Fruit fly (Drosophila melanogaster) whole organism, embryonic: ENCODE measurements around the gene AIMP2.

Source experiments
- Asciz ChIP-seq: fragments of 200-800 bp; sonication (Bioruptor generic); optimal IDR thresholded peaks from 2 replicates; lab custom pipeline; 2017; ENCODE audit warnings: missing biosample characterization, mild to moderate bottlenecking, missing genetic modification characterization, missing genetic modification reagents
- B-H2 ChIP-seq: fragments of 200-800 bp; sonication (Bioruptor generic); optimal IDR thresholded peaks from 2 replicates; lab custom pipeline; 2018; ENCODE audit warnings: missing biosample characterization, mild to moderate bottlenecking, missing genetic modification characterization
- Bdp1 ChIP-seq: fragments of 200-800 bp; sonication (Bioruptor generic); optimal IDR thresholded peaks from 3 replicates; lab custom pipeline; 2016; ENCODE audit warnings: missing biosample characterization, missing genetic modification characterization
- CG11093 ChIP-seq: fragments of 200-800 bp; sonication (Bioruptor generic); IDR thresholded peaks from 3 replicates; pipeline ENCODE4 v1.3.6; 2022; ENCODE audit warnings: missing biosample characterization, missing genetic modification characterization
- CG11504 ChIP-seq: fragments of 200-800 bp; sonication (Bioruptor generic); optimal IDR thresholded peaks from 3 replicates; lab custom pipeline; 2019; ENCODE audit warnings: missing biosample characterization, mild to moderate bottlenecking, missing genetic modification characterization, moderate library complexity
- CG12104 ChIP-seq: fragments of 200-800 bp; sonication (Bioruptor generic); optimal IDR thresholded peaks from 3 replicates; lab custom pipeline; 2016; ENCODE audit warnings: missing biosample characterization, missing genetic modification characterization
- CG12299 ChIP-seq: fragments of 200-800 bp; sonication (Bioruptor generic); optimal IDR thresholded peaks from 2 replicates; lab custom pipeline; 2018; ENCODE audit warnings: missing biosample characterization, mild to moderate bottlenecking, missing genetic modification characterization
- CG13287 ChIP-seq: fragments of 200-800 bp; sonication (Bioruptor generic); IDR thresholded peaks from 2 replicates; pipeline ENCODE4 v1.3.6; 2022; ENCODE audit warnings: missing biosample characterization, missing genetic modification characterization; ENCODE audit not compliant: partially characterized antibody
- CG14014 ChIP-seq: fragments of 200-800 bp; sonication (Bioruptor generic); IDR thresholded peaks from 2 replicates; pipeline ENCODE4 v1.3.6; 2022; ENCODE audit warnings: missing biosample characterization, missing genetic modification characterization
- CG17568 ChIP-seq: fragments of 200-800 bp; sonication (Bioruptor generic); optimal IDR thresholded peaks from 2 replicates; lab custom pipeline; 2018; ENCODE audit warnings: missing biosample characterization, mild to moderate bottlenecking, missing genetic modification characterization, moderate library complexity
- CG18476 ChIP-seq: fragments of 200-800 bp; sonication (Bioruptor generic); optimal IDR thresholded peaks from 2 replicates; lab custom pipeline; 2016; ENCODE audit warnings: missing biosample characterization, mild to moderate bottlenecking, missing genetic modification characterization
- CG3281 ChIP-seq: fragments of 200-800 bp; sonication (Bioruptor generic); optimal IDR thresholded peaks from 3 replicates; lab custom pipeline; 2017; ENCODE audit warnings: missing biosample characterization, mild to moderate bottlenecking, missing genetic modification characterization
- CG42726 ChIP-seq: fragments of 200-800 bp; sonication (Bioruptor generic); IDR thresholded peaks from 2 replicates; pipeline ENCODE4 v1.3.6; 2022; ENCODE audit warnings: missing biosample characterization, missing genetic modification characterization; ENCODE audit not compliant: partially characterized antibody
- CG4282 ChIP-seq: fragments of 200-800 bp; sonication (Bioruptor generic); optimal IDR thresholded peaks from 2 replicates; lab custom pipeline; 2016; ENCODE audit warnings: missing biosample characterization, missing genetic modification characterization
- CG4328 ChIP-seq: fragments of 200-800 bp; sonication (Bioruptor generic); optimal IDR thresholded peaks from 3 replicates; lab custom pipeline; 2017; ENCODE audit warnings: missing biosample characterization, missing genetic modification reagents, missing genetic modification characterization
- CG6765 ChIP-seq: fragments of 200-800 bp; sonication (Bioruptor generic); optimal IDR thresholded peaks from 3 replicates; lab custom pipeline; 2017; ENCODE audit warnings: missing biosample characterization, mild to moderate bottlenecking, missing genetic modification characterization
- CG6854 ChIP-seq: fragments of 200-800 bp; sonication (Bioruptor generic); optimal IDR thresholded peaks from 3 replicates; lab custom pipeline; 2017; ENCODE audit warnings: missing biosample characterization, mild to moderate bottlenecking, missing genetic modification characterization
- CG8290 ChIP-seq, 3 experiments: fragments of 200-800 bp; sonication (Bioruptor generic); optimal IDR thresholded peaks; 2 replicates each; lab custom pipeline; 2016 to 2019; ENCODE audit warnings: missing biosample characterization in 3 of 3, missing genetic modification characterization in 3 of 3, mild to moderate bottlenecking in 2 of 3, moderate library complexity in 1 of 3
- CG8478 ChIP-seq: fragments of >200 bp; optimal IDR thresholded peaks from 2 replicates; lab custom pipeline; 2018
- Chrac-16 ChIP-seq: fragments of 200-800 bp; sonication (Bioruptor generic); optimal IDR thresholded peaks from 3 replicates; lab custom pipeline; 2016; ENCODE audit warnings: missing biosample characterization, missing genetic modification characterization
- Dref ChIP-seq: fragments of 200-800 bp; sonication (Bioruptor generic); IDR thresholded peaks from 2 replicates; pipeline ENCODE4 v1.3.6; 2022; ENCODE audit warnings: missing biosample characterization, missing genetic modification characterization
- Ets65A ChIP-seq: fragments of 200-800 bp; sonication (Bioruptor generic); peaks from one replicate; lab custom pipeline; 2016; ENCODE audit warnings: missing biosample characterization, missing genetic modification characterization
- Ets97D ChIP-seq: fragments of 200-800 bp; sonication (Bioruptor generic); optimal IDR thresholded peaks from 3 replicates; lab custom pipeline; 2016; ENCODE audit warnings: missing biosample characterization, missing genetic modification characterization
- H15 ChIP-seq: fragments of 200-800 bp; sonication (Bioruptor generic); IDR thresholded peaks from 3 replicates; pipeline ENCODE4 v1.3.6; 2022; ENCODE audit warnings: missing biosample characterization, missing genetic modification characterization
- Hr3 ChIP-seq: fragments of 200-800 bp; sonication (Bioruptor generic); optimal IDR thresholded peaks from 3 replicates; lab custom pipeline; 2016; ENCODE audit warnings: missing biosample characterization, missing genetic modification characterization
- Hr78 ChIP-seq, 2 experiments: fragments of 200-800 bp in 1 of 2; fragments of >200 bp in 1 of 2; sonication (Bioruptor generic) in 1 of 2; optimal IDR thresholded peaks; 2 replicates each; lab custom pipeline; 2017 to 2019; ENCODE audit warnings: missing biosample characterization in 2 of 2, missing genetic modification characterization in 2 of 2, mild to moderate bottlenecking in 1 of 2, moderate library complexity in 1 of 2
- Max ChIP-seq: fragments of 200-800 bp; sonication (Bioruptor generic); optimal IDR thresholded peaks from 2 replicates; lab custom pipeline; 2016; ENCODE audit warnings: missing biosample characterization, mild to moderate bottlenecking, missing genetic modification characterization
- Med ChIP-seq: fragments of 200-800 bp; sonication (Bioruptor generic); peaks from one replicate; lab custom pipeline; 2016; ENCODE audit warnings: missing biosample characterization, missing genetic modification characterization, mild to moderate bottlenecking, inconsistent platforms, moderate library complexity
- Meics ChIP-seq: fragments of 200-800 bp; sonication (Bioruptor generic); optimal IDR thresholded peaks from 2 replicates; lab custom pipeline; 2017; ENCODE audit warnings: missing biosample characterization, mild to moderate bottlenecking, missing genetic modification characterization
- NC2α ChIP-seq: fragments of 200-800 bp; sonication (Bioruptor generic); optimal IDR thresholded peaks from 2 replicates; lab custom pipeline; 2016; ENCODE audit warnings: missing biosample characterization, missing genetic modification characterization
- Neu2 ChIP-seq: fragments of 200-800 bp; sonication (Bioruptor generic); optimal IDR thresholded peaks from 3 replicates; lab custom pipeline; 2016; ENCODE audit warnings: missing biosample characterization, missing genetic modification characterization, borderline replicate concordance
- PHDP ChIP-seq: fragments of 200-800 bp; sonication (Bioruptor generic); optimal IDR thresholded peaks from 3 replicates; lab custom pipeline; 2018; ENCODE audit warnings: missing biosample characterization, mild to moderate bottlenecking, missing genetic modification characterization, moderate library complexity
- Ptx1 ChIP-seq: fragments of 200-800 bp; sonication (Bioruptor generic); IDR thresholded peaks from 2 replicates; pipeline ENCODE4 v1.3.6; 2022; ENCODE audit warnings: missing biosample characterization, missing genetic modification characterization
- ac ChIP-seq: fragments of 200-800 bp; sonication (Bioruptor generic); optimal IDR thresholded peaks from 3 replicates; lab custom pipeline; 2017; ENCODE audit warnings: missing biosample characterization, mild to moderate bottlenecking, missing genetic modification characterization
- bab2 ChIP-seq: fragments of 200-800 bp; sonication (Bioruptor generic); optimal IDR thresholded peaks from 2 replicates; lab custom pipeline; 2016; ENCODE audit warnings: missing biosample characterization, missing genetic modification characterization
- crol ChIP-seq: fragments of 200-800 bp; sonication (Bioruptor generic); IDR thresholded peaks from 2 replicates; pipeline ENCODE4 v1.3.6; 2022; ENCODE audit warnings: missing biosample characterization, missing genetic modification characterization
- danr ChIP-seq: fragments of 200-800 bp; sonication (Bioruptor generic); IDR thresholded peaks from 2 replicates; pipeline ENCODE4 v1.3.6; 2022; ENCODE audit warnings: missing biosample characterization, missing genetic modification characterization
- dati ChIP-seq: fragments of 200-800 bp; sonication (Bioruptor generic); IDR thresholded peaks from 2 replicates; pipeline ENCODE4 v1.3.6; 2022; ENCODE audit warnings: missing biosample characterization, missing genetic modification characterization
- h ChIP-seq: fragments of >200 bp; optimal IDR thresholded peaks from 2 replicates; lab custom pipeline; 2017
- jigr1 ChIP-seq: fragments of 200-800 bp; sonication (Bioruptor generic); IDR thresholded peaks from 3 replicates; pipeline ENCODE4 v1.3.6; 2022; ENCODE audit warnings: missing biosample characterization, missing genetic modification characterization
- lab ChIP-seq: fragments of 200-800 bp; sonication (Bioruptor generic); optimal IDR thresholded peaks from 3 replicates; lab custom pipeline; 2017; ENCODE audit warnings: missing biosample characterization, missing genetic modification characterization, mild to moderate bottlenecking, moderate library complexity, missing genetic modification reagents
- nau ChIP-seq: fragments of 200-800 bp; sonication (Bioruptor generic); optimal IDR thresholded peaks from 3 replicates; lab custom pipeline; 2017; ENCODE audit warnings: missing biosample characterization, mild to moderate bottlenecking, missing genetic modification characterization, missing genetic modification reagents
- oc ChIP-seq: fragments of 200-800 bp; sonication (Bioruptor generic); optimal IDR thresholded peaks from 2 replicates; lab custom pipeline; 2018; ENCODE audit warnings: missing biosample characterization, mild to moderate bottlenecking, missing genetic modification characterization, moderate library complexity
- pita ChIP-seq: fragments of 200-800 bp; sonication (Bioruptor generic); optimal IDR thresholded peaks from 2 replicates; lab custom pipeline; 2017; ENCODE audit warnings: missing biosample characterization, mild to moderate bottlenecking, missing genetic modification characterization
- repo ChIP-seq: fragments of 200-800 bp; sonication (Bioruptor generic); optimal IDR thresholded peaks from 2 replicates; lab custom pipeline; 2016; ENCODE audit warnings: missing biosample characterization, missing genetic modification characterization
- schlank ChIP-seq: fragments of 200-800 bp; sonication (Bioruptor generic); optimal IDR thresholded peaks from 2 replicates; lab custom pipeline; 2018; ENCODE audit warnings: missing biosample characterization, mild to moderate bottlenecking, missing genetic modification characterization
- sens ChIP-seq: fragments of 200-800 bp; sonication (Bioruptor generic); peaks from one replicate; lab custom pipeline; 2016; ENCODE audit warnings: missing biosample characterization, missing genetic modification characterization
- seq ChIP-seq: fragments of 200-800 bp; sonication (Bioruptor generic); IDR thresholded peaks from 2 replicates; pipeline ENCODE4 v1.3.6; 2022; ENCODE audit warnings: missing biosample characterization, missing genetic modification characterization
- unc-4 ChIP-seq: fragments of 200-800 bp; sonication (Bioruptor generic); IDR thresholded peaks from 2 replicates; pipeline ENCODE4 v1.3.6; 2022; ENCODE audit warnings: missing biosample characterization, missing genetic modification characterization; ENCODE audit not compliant: partially characterized antibody
- unpg ChIP-seq: fragments of 200-800 bp; sonication (Bioruptor generic); optimal IDR thresholded peaks from 3 replicates; lab custom pipeline; 2018; ENCODE audit warnings: missing biosample characterization, mild to moderate bottlenecking, missing genetic modification characterization, moderate library complexity
- vnd ChIP-seq: fragments of 200-800 bp; sonication (Bioruptor generic); IDR thresholded peaks from 3 replicates; pipeline ENCODE4 v1.3.6; 2022; ENCODE audit warnings: missing biosample characterization, missing genetic modification characterization; ENCODE audit not compliant: partially characterized antibody

The AIMP2 gene

dm6 chr3L:15548843-15549242, 34.6 kb upstream of the AIMP2 start (continued):
- TF ChIP-seq Hr3 (no peak), unc-4 (GFP tag; lab: Robert Waterston, UW) (no peak), CG6854 (peak; percentile 51), Meics (GFP tag; lab: Kevin White, UChicago) (peak; percentile 53), CG11093 (GFP tag; lab: Robert Waterston, UW) (no peak), bab2 (peak; percentile 32), jigr1 (GFP tag; lab: Robert Waterston, UW) (no peak), CG42726 (no peak), CG12299 (tag; lab: Kevin White, UChicago) (peak; percentile 20), CG6765 (GFP tag; lab: Kevin White, UChicago) (peak; percentile 44), dati (GFP tag; lab: Robert Waterston, UW) (no peak), NC2α (no peak), CG8290 (GFP tag; optimal IDR thresholded peaks at IDR 0.05; lab: Kevin White, UChicago) (no peak), CG8290 (tag; optimal IDR thresholded peaks at IDR 0.05; lab: Kevin White, UChicago) (peak in 1 of 2 experiments; percentile 61), CG17568 (GFP tag; lab: Kevin White, UChicago) (peak; percentile 54), danr (GFP tag; lab: Robert Waterston, UW) (peak; percentile 20; the same call in 1 of the 2 replicates), h (lab: Kevin White, UChicago) (no peak), sens (GFP tag; lab: Kevin White, UChicago) (peak; percentile 74), PHDP (tag; lab: Kevin White, UChicago) (peak; percentile 26), Dref (GFP tag; lab: Robert Waterston, UW) (no peak), Chrac-16 (no peak), CG12104 (GFP tag; lab: Kevin White, UChicago) (peak; percentile 10), vnd (no peak), Bdp1 (GFP tag; lab: Kevin White, UChicago) (no peak), Med (GFP tag; lab: Kevin White, UChicago) (peak; percentile 72), CG14014 (GFP tag; lab: Robert Waterston, UW) (peak; percentile 13; the same call in 1 of the 2 replicates), nau (peak; percentile 54), unpg (peak; percentile 7), CG3281 (GFP tag; lab: Kevin White, UChicago) (peak; percentile 57), CG4328 (GFP tag; lab: Kevin White, UChicago) (peak; percentile 42), crol (GFP tag; lab: Robert Waterston, UW) (no peak), Asciz (GFP tag; lab: Kevin White, UChicago) (peak; percentile 28), lab (GFP tag; lab: Kevin White, UChicago) (no peak), seq (GFP tag; lab: Robert Waterston, UW) (0 out of 2 replicates have a peak, but pooled peaks have one; percentile 19), schlank (tag; lab: Kevin White, UChicago) (peak; percentile 57), B-H2 (GFP tag; lab: Kevin White, UChicago) (peak; percentile 29), Ptx1 (GFP tag; lab: Robert Waterston, UW) (no peak)

- TF ChIP-seq CG13287 (GFP tag; lab: Robert Waterston, UW): peak; percentile 80
- peak; percentile 47 for TF ChIP-seq Neu2 (GFP tag; lab: Kevin White, UChicago)
- TF ChIP-seq CG18476 (GFP tag; lab: Kevin White, UChicago): no peak
- TF ChIP-seq Ets97D (GFP tag; lab: Kevin White, UChicago): peak; percentile 17
- no peak for TF ChIP-seq repo (GFP tag; lab: Kevin White, UChicago)
- no peak for TF ChIP-seq CG4282
- no peak for TF ChIP-seq Max (GFP tag; lab: Kevin White, UChicago)
- no peak for TF ChIP-seq H15
- TF ChIP-seq Ets65A: no peak
- no peak for TF ChIP-seq Hr78 (GFP tag; optimal IDR thresholded peaks at IDR 0.05; lab: Kevin White, UChicago)
- peak; percentile 62 for TF ChIP-seq pita
- no peak for TF ChIP-seq CG8478 (lab: Kevin White, UChicago)
- peak; percentile 55 for TF ChIP-seq ac (GFP tag; lab: Kevin White, UChicago)
- TF ChIP-seq CG11504 (tag; lab: Kevin White, UChicago): peak; percentile 76
- TF ChIP-seq oc (tag; lab: Kevin White, UChicago): no peak
- peak; percentile 61 for TF ChIP-seq CG17568 (GFP tag; lab: Kevin White, UChicago)
These were observed 29.3 kb upstream of the AIMP2 start, which contains the start of gene AGO2 for dm6 chr3L:15553993-15554644. Gene AGO2 (plus strand): TSS chr3L:15554113.
